Worm (Caenorhabditis elegans) whole organism, young adult: ENCODE data around the gene dkf-2.

ENCODE experiments used
- C17E4.6 ChIP-seq: fragments of 200-800 bp; sonication (Bioruptor generic); IDR thresholded peaks from 2 replicates; pipeline ENCODE4 v1.3.6; 2022; ENCODE audit warnings: missing genetic modification reagents, missing genetic modification characterization, missing compliant biosample characterization
- D2030.7 ChIP-seq: fragments of 200-800 bp; sonication (Bioruptor generic); IDR thresholded peaks from 2 replicates; pipeline ENCODE4 v1.3.6; 2022; ENCODE audit warnings: missing genetic modification reagents, missing genetic modification characterization, missing compliant biosample characterization
- F33H1.4 ChIP-seq: fragments of 200-800 bp; sonication (Bioruptor generic); IDR thresholded peaks from 2 replicates; pipeline ENCODE4 v1.3.6; 2022; ENCODE audit warnings: missing genetic modification reagents, missing genetic modification characterization, missing compliant biosample characterization
- F37B4.10 ChIP-seq: fragments of 200-800 bp; sonication (Bioruptor generic); IDR thresholded peaks from 2 replicates; pipeline ENCODE4 v1.3.6; 2022; ENCODE audit warnings: missing genetic modification characterization, missing compliant biosample characterization
- Y53G8AR.9 ChIP-seq: fragments of 200-800 bp; sonication (Bioruptor generic); conservative IDR thresholded peaks from 2 replicates; pipeline ENCODE4 v1.3.6; 2022; ENCODE audit warnings: missing genetic modification reagents, missing genetic modification characterization, missing compliant biosample characterization
- aptf-2 ChIP-seq: fragments of 200-800 bp; sonication (Bioruptor generic); conservative IDR thresholded peaks from 2 replicates; pipeline ENCODE4 v1.3.6; 2022; ENCODE audit warnings: missing genetic modification reagents, missing genetic modification characterization, missing compliant biosample characterization
- athp-1 ChIP-seq: sonication (generic microtip); optimal IDR thresholded peaks from 2 replicates; lab custom pipeline; 2017; ENCODE audit warnings: mild to moderate bottlenecking, missing genetic modification characterization, missing compliant biosample characterization
- attf-6 ChIP-seq: fragments of 200-800 bp; sonication (Bioruptor generic); IDR thresholded peaks from 2 replicates; pipeline ENCODE4 v1.3.6; 2022; ENCODE audit warnings: missing genetic modification reagents, missing genetic modification characterization, missing compliant biosample characterization
- ceh-100 ChIP-seq: fragments of 200-800 bp; sonication (Bioruptor generic); IDR thresholded peaks from 2 replicates; pipeline ENCODE4 v1.3.6; 2022; ENCODE audit warnings: missing genetic modification reagents, missing genetic modification characterization, missing compliant biosample characterization
- ceh-91 ChIP-seq: fragments of 200-800 bp; sonication (Bioruptor generic); IDR thresholded peaks from 2 replicates; pipeline ENCODE4 v1.3.6; 2022; ENCODE audit warnings: missing genetic modification reagents, missing genetic modification characterization, missing compliant biosample characterization
- die-1 ChIP-seq: sonication (generic microtip); optimal IDR thresholded peaks from 2 replicates; lab custom pipeline; 2016; ENCODE audit warnings: missing genotype, mild to moderate bottlenecking, missing genetic modification characterization, missing compliant biosample characterization
- dox-1 ChIP-seq: fragments of 200-800 bp; sonication (Bioruptor generic); IDR thresholded peaks from 2 replicates; pipeline ENCODE4 v1.3.6; 2022; ENCODE audit warnings: missing genetic modification reagents, missing genetic modification characterization, missing compliant biosample characterization
- efl-1 ChIP-seq: fragments of 150-350 bp; optimal IDR thresholded peaks from 2 replicates; lab custom pipeline; 2014; ENCODE audit warnings: missing biosample characterization, missing genetic modification reagents, missing genetic modification characterization
- ekl-4 ChIP-seq: fragments of 200-800 bp; sonication (Bioruptor generic); IDR thresholded peaks from 2 replicates; pipeline ENCODE4 v1.3.6; 2022; ENCODE audit warnings: missing genetic modification reagents, missing genetic modification characterization, missing compliant biosample characterization
- gei-17 ChIP-seq: fragments of 200-800 bp; sonication (Bioruptor generic); optimal IDR thresholded peaks from 2 replicates; lab custom pipeline; 2018; ENCODE audit warnings: mild to moderate bottlenecking, missing genetic modification characterization, missing compliant biosample characterization
- him-1 ChIP-seq: sonication (generic microtip); optimal IDR thresholded peaks from 2 replicates; lab custom pipeline; 2016; ENCODE audit warnings: missing genotype, missing genetic modification reagents, missing genetic modification characterization, missing compliant biosample characterization
- lag-1 ChIP-seq: fragments of 200-800 bp; sonication (Bioruptor generic); IDR thresholded peaks from 2 replicates; pipeline ENCODE4 v1.3.6; 2022; ENCODE audit warnings: missing genetic modification reagents, missing genetic modification characterization, missing compliant biosample characterization
- let-607 ChIP-seq, 2 experiments: fragments of 200-800 bp in 1 of 2; sonication (Bioruptor generic) in 1 of 2; sonication (generic microtip) in 1 of 2; optimal IDR thresholded peaks; 2 replicates each; lab custom pipeline; 2016 to 2018; ENCODE audit warnings: mild to moderate bottlenecking in 2 of 2, missing compliant biosample characterization in 2 of 2, missing genetic modification characterization in 2 of 2, moderate library complexity in 2 of 2, missing genotype in 1 of 2
- lir-1 ChIP-seq: fragments of 200-800 bp; sonication (Bioruptor generic); conservative IDR thresholded peaks from 2 replicates; pipeline ENCODE4 v1.3.6; 2022; ENCODE audit warnings: missing genetic modification reagents, missing genetic modification characterization, missing compliant biosample characterization
- lsl-1 ChIP-seq: fragments of 200-800 bp; sonication (Bioruptor generic); optimal IDR thresholded peaks from 2 replicates; lab custom pipeline; 2018; ENCODE audit warnings: mild to moderate bottlenecking, missing genetic modification characterization, moderate library complexity, missing compliant biosample characterization
- madf-10 ChIP-seq: sonication (generic microtip); optimal IDR thresholded peaks from 2 replicates; lab custom pipeline; 2016; ENCODE audit warnings: mild to moderate bottlenecking, missing genetic modification characterization, missing compliant biosample characterization
- madf-3 ChIP-seq: fragments of 200-800 bp; sonication (Bioruptor generic); IDR thresholded peaks from 2 replicates; pipeline ENCODE4 v1.3.6; 2022; ENCODE audit warnings: missing genetic modification reagents, missing genetic modification characterization, missing compliant biosample characterization
- madf-6 ChIP-seq: fragments of 200-800 bp; sonication (Bioruptor generic); IDR thresholded peaks from 2 replicates; pipeline ENCODE4 v1.3.6; 2022; ENCODE audit warnings: missing genetic modification reagents, missing genetic modification characterization, missing compliant biosample characterization
- madf-8 ChIP-seq: fragments of 200-800 bp; sonication (Bioruptor generic); conservative IDR thresholded peaks from 2 replicates; pipeline ENCODE4 v1.3.6; 2022; ENCODE audit warnings: missing genetic modification reagents, missing genetic modification characterization, missing compliant biosample characterization
- mcd-1 ChIP-seq: fragments of 200-800 bp; sonication (Bioruptor generic); IDR thresholded peaks from 2 replicates; pipeline ENCODE4 v1.3.6; 2022; ENCODE audit warnings: missing genetic modification reagents, missing genetic modification characterization, missing compliant biosample characterization
- nfya-1 ChIP-seq: sonication (generic microtip); optimal IDR thresholded peaks from 2 replicates; lab custom pipeline; 2017; ENCODE audit warnings: antibody characterized with exemption, missing compliant biosample characterization, missing genetic modification characterization, borderline replicate concordance; ENCODE audit not compliant: insufficient read depth
- nhr-179 ChIP-seq: sonication (generic microtip); optimal IDR thresholded peaks from 2 replicates; lab custom pipeline; 2016; ENCODE audit warnings: mild to moderate bottlenecking, missing genetic modification characterization, missing compliant biosample characterization
- nhr-27 ChIP-seq: fragments of 200-800 bp; sonication (Bioruptor generic); optimal IDR thresholded peaks from 2 replicates; lab custom pipeline; 2018; ENCODE audit warnings: mild to moderate bottlenecking, missing genetic modification characterization, moderate library complexity, missing compliant biosample characterization
- nhr-80 ChIP-seq: sonication (generic microtip); optimal IDR thresholded peaks from 2 replicates; lab custom pipeline; 2016; ENCODE audit warnings: missing genetic modification characterization, missing compliant biosample characterization
- snpc-1.1 ChIP-seq: sonication (generic microtip); optimal IDR thresholded peaks from 2 replicates; lab custom pipeline; 2017; ENCODE audit warnings: missing genetic modification characterization, mild to moderate bottlenecking, missing compliant biosample characterization, antibody characterized with exemption, moderate library complexity, missing genotype, missing genetic modification reagents; ENCODE audit not compliant: insufficient read depth
- snpc-3.4 ChIP-seq: sonication (generic microtip); optimal IDR thresholded peaks from 2 replicates; lab custom pipeline; 2017; ENCODE audit warnings: missing genetic modification characterization, mild to moderate bottlenecking, missing compliant biosample characterization, antibody characterized with exemption, moderate library complexity, missing genotype, missing genetic modification reagents
- snpc-4 ChIP-seq, 5 experiments: fragments of 150-350 bp in 1 of 5; sonication (generic microtip) in 4 of 5; optimal IDR thresholded peaks; 2 replicates each; lab custom pipeline; 2014 to 2018; ENCODE audit warnings: missing genetic modification characterization in 5 of 5, missing biosample characterization in 3 of 5, antibody characterized with exemption in 2 of 5, mild to moderate bottlenecking in 2 of 5, missing compliant biosample characterization in 2 of 5, missing genotype in 2 of 5, moderate library complexity in 2 of 5, missing genetic modification reagents in 1 of 5
- tlf-1 ChIP-seq: fragments of 200-800 bp; sonication (Bioruptor generic); optimal IDR thresholded peaks from 2 replicates; lab custom pipeline; 2018; ENCODE audit warnings: mild to moderate bottlenecking, missing genetic modification characterization, missing compliant biosample characterization
- xnd-1 ChIP-seq: sonication (generic microtip); optimal IDR thresholded peaks from 2 replicates; lab custom pipeline; 2016; ENCODE audit warnings: missing genotype, missing genetic modification reagents, missing genetic modification characterization, missing compliant biosample characterization
- ztf-18 ChIP-seq: sonication (generic microtip); optimal IDR thresholded peaks from 2 replicates; lab custom pipeline; 2016; ENCODE audit warnings: missing genotype, mild to moderate bottlenecking, missing genetic modification characterization, missing compliant biosample characterization
- ztf-25 ChIP-seq: fragments of 200-800 bp; sonication (Bioruptor generic); IDR thresholded peaks from 2 replicates; pipeline ENCODE4 v1.3.6; 2022; ENCODE audit warnings: missing genetic modification reagents, missing genetic modification characterization, missing compliant biosample characterization
- ztf-26 ChIP-seq: sonication (generic microtip); optimal IDR thresholded peaks from 2 replicates; lab custom pipeline; 2017; ENCODE audit warnings: missing genetic modification characterization, missing compliant biosample characterization
- ztf-28 ChIP-seq: fragments of 200-800 bp; sonication (Bioruptor generic); IDR thresholded peaks from 2 replicates; pipeline ENCODE4 v1.3.6; 2022; ENCODE audit warnings: missing genetic modification reagents, missing genetic modification characterization, missing compliant biosample characterization

dkf-2 gene

ce11 chrV:16747031-16747672 lies at the start of gene dkf-2:
Gene dkf-2 (plus strand): TSS chrV:16747622.
- peak; percentile 48 for TF ChIP-seq ceh-100 (GFP tag; lab: Robert Waterston, UW)
- 0 out of 2 replicates have a peak, but pooled peaks have one; percentile 16 for TF ChIP-seq dox-1
- peak; percentile 90 for TF ChIP-seq F33H1.4
- TF ChIP-seq snpc-4 (GFP tag; optimal IDR thresholded peaks at IDR 0.05; lab: Kevin White, UChicago): no peak
- TF ChIP-seq snpc-4 (tag; optimal IDR thresholded peaks at IDR 0.05; lab: Kevin White, UChicago): peak in 2 of 4 experiments; percentile 17 to 19
- TF ChIP-seq madf-6 (GFP tag; lab: Robert Waterston, UW): peak; percentile 92
- peak; percentile 97 for TF ChIP-seq xnd-1 (tag; lab: Kevin White, UChicago)
- TF ChIP-seq snpc-1.1 (tag; lab: Kevin White, UChicago): peak; percentile 12
- peak; percentile 21; the same call in 1 of the 2 replicates for TF ChIP-seq D2030.7 (GFP tag; lab: Robert Waterston, UW)
- no peak for TF ChIP-seq efl-1 (GFP tag; lab: Kevin White, UChicago)
- peak; percentile 74 for TF ChIP-seq madf-8 (GFP tag; lab: Robert Waterston, UW)
- TF ChIP-seq attf-6 (GFP tag; lab: Robert Waterston, UW): peak; percentile 78
- TF ChIP-seq ceh-91: peak; percentile 12; the same call in 1 of the 2 replicates
- no peak for TF ChIP-seq ztf-26 (tag; lab: Kevin White, UChicago)
- TF ChIP-seq F37B4.10: no peak
- 0 out of 2 replicates have a peak, but pooled peaks have one; percentile 20 for TF ChIP-seq mcd-1 (GFP tag; lab: Robert Waterston, UW)
- TF ChIP-seq ekl-4 (GFP tag; lab: Robert Waterston, UW): 0 out of 2 replicates have a peak, but pooled peaks have one; percentile 41
- no peak for TF ChIP-seq ztf-18 (tag; lab: Kevin White, UChicago)
- TF ChIP-seq snpc-3.4 (tag; lab: Kevin White, UChicago): peak; percentile 19
- peak; percentile 97 for TF ChIP-seq lsl-1 (GFP tag; lab: Kevin White, UChicago)

- TF ChIP-seq madf-3 (GFP tag; lab: Robert Waterston, UW) (0 out of 2 replicates have a peak, but pooled peaks have one; percentile 7), gei-17 (GFP tag; lab: Kevin White, UChicago) (no peak)
These were observed 47.6 kb upstream of the dkf-2 start, which contains the start of gene Y70C5C.1 for ce11 chrV:16699752-16700259. Gene Y70C5C.1 (plus strand): TSS chrV:16700209.

DNA sequence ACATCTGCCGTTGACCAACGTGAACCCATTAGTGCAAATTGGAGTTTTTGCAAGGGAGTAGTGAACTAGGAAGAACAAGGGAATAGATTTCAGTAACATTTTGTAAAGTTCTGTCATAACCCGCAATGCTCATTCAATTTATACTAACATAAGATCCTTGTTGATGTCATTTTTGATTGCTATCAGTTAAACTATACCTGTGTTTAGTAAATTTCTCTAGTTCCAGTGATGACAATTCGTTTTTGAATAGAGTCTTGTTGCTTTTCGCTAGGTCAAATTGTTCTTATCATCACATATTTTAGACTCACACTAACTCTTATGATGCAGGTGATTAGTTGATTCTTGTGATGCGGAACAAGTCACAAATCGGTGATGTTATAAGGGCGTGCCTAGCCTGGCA lies 40.9 kb upstream of the dkf-2 start, which contains the start of gene clec-9:
Gene clec-9, minus strand, starts transcription at position 101 of the 400 bp plus-strand sequence.
- no peak for TF ChIP-seq him-1 (tag; lab: Kevin White, UChicago)

DNA sequence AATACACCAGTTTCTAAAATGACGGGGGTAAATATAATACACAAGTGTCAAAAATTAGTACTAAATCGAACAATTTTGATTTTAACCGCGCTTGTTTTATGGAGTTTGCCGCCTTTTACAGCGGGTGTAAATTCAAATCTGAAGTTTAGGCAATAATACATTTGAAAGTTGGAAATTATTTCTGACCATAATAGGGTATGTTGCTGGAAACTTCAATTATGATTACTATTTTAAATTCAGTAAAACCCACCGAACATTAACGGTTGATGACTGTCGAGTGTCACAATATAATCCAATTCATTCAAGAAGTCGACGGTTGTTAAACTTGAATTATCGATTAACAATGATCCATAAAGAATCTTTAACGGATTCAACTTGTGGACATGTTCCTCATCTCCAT lies 33.6 kb upstream of the dkf-2 start:
- TF ChIP-seq athp-1 (tag; lab: Kevin White, UChicago): no peak
- TF ChIP-seq lag-1: no peak
- TF ChIP-seq let-607 (tag; optimal IDR thresholded peaks at IDR 0.05; lab: Kevin White, UChicago): no peak
- TF ChIP-seq nhr-80 (tag; lab: Kevin White, UChicago): no peak
- TF ChIP-seq madf-8 (GFP tag; lab: Robert Waterston, UW): no peak
- TF ChIP-seq Y53G8AR.9 (GFP tag; lab: Robert Waterston, UW): no peak
- no peak for TF ChIP-seq snpc-1.1 (tag; lab: Kevin White, UChicago)
- no peak for TF ChIP-seq aptf-2 (GFP tag; lab: Robert Waterston, UW)
- TF ChIP-seq madf-10 (tag; lab: Kevin White, UChicago): no peak
- TF ChIP-seq tlf-1 (GFP tag; lab: Kevin White, UChicago): no peak
- TF ChIP-seq lir-1: no peak
- TF ChIP-seq ztf-25: no peak
- TF ChIP-seq nhr-27 (tag; lab: Kevin White, UChicago): no peak
- TF ChIP-seq nhr-179 (tag; lab: Kevin White, UChicago): no peak
- no peak for TF ChIP-seq F33H1.4
- no peak for TF ChIP-seq ztf-28 (GFP tag; lab: Robert Waterston, UW)
- TF ChIP-seq nfya-1 (tag; lab: Kevin White, UChicago): no peak
- TF ChIP-seq D2030.7 (GFP tag; lab: Robert Waterston, UW): no peak
- TF ChIP-seq die-1 (tag; lab: Kevin White, UChicago): no peak
- no peak for TF ChIP-seq C17E4.6 (GFP tag; lab: Robert Waterston, UW)
